Fruit fly (Drosophila melanogaster) whole organism, prepupa: ENCODE results near the gene ksh.

Experiments used
- CG31627 ChIP-seq: fragments of 200-800 bp; sonication (Bioruptor generic); optimal IDR thresholded peaks from 3 replicates; lab custom pipeline; 2016; ENCODE audit warnings: missing biosample characterization, missing genetic modification characterization
- Gug ChIP-seq: fragments of 200-800 bp; sonication (Bioruptor generic); IDR thresholded peaks from 2 replicates; pipeline ENCODE4 v1.3.6; 2022; ENCODE audit warnings: missing biosample characterization, missing genetic modification characterization
- Lpt ChIP-seq: fragments of 200-800 bp; sonication (Bioruptor generic); optimal IDR thresholded peaks from 3 replicates; lab custom pipeline; 2016; ENCODE audit warnings: missing biosample characterization, missing genetic modification characterization

dm6 chrX:19495611-19496583 is 1.1 kb upstream of the ksh start:
- TF ChIP-seq Lpt (GFP tag; lab: Kevin White, UChicago) (peak; percentile 36), CG31627 (GFP tag; lab: Kevin White, UChicago) (peak; percentile 69), Gug (GFP tag; lab: Robert Waterston, UW) (peak; percentile 73)
